Fruit fly (Drosophila melanogaster): Measurements from ENCODE around the gene Ir7c.

Ir7c gene

DNA sequence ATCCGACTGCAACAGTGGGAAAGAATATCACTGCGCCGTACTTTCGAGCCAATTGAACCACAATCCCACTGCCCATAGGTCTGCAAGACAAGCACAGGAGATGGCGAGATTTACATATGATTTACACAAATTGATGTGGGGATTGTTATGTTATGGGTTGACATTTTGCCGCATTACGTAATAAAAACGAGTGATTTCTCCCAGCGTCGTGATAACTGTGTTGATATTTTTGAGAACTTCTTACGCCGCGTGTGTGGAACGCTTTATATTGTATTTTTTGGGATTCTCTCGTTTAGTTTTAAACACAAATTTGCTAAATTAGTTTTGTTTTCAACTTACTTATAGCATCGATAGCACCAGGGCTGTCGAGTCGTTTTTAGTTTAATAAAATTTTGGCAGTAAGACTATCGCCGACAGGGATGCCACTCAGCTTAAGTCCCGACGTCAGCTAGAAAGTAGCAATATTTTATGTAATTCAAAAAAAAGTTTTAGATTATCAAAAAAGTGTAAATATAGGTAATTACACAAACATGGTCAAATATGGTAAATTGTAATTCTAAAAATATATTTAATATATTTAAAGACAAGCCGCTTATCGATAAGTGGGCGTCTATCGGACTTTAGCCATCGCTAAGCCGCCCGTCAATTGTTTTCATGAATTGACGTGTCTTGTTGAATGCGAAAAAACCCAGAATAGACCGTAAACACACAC, 19.4 kb downstream of the Ir7c start, which contains the start of the genes CG45089, ND-MNLL and p115 (continued):
- peak; percentile 75 for TF ChIP-seq BEAF-32 (GFP tag; optimal IDR thresholded peaks at IDR 0.05)
- no peak for TF ChIP-seq Jarid2 (GFP tag; optimal IDR thresholded peaks at IDR 0.05)
- no peak for TF ChIP-seq CG11723 (GFP tag; optimal IDR thresholded peaks at IDR 0.05)
- TF ChIP-seq CG12155 (GFP tag; optimal IDR thresholded peaks at IDR 0.05), result peak; percentile 66
- TF ChIP-seq cg (GFP tag; optimal IDR thresholded peaks at IDR 0.05), result no peak
- no peak for TF ChIP-seq CG3726 (GFP tag; IDR thresholded peaks at IDR 0.05)
- TF ChIP-seq abd-A (tag; optimal IDR thresholded peaks at IDR 0.05), result no peak
- TF ChIP-seq CG11093 (GFP tag; IDR thresholded peaks at IDR 0.05), result no peak
- peak; percentile 44 for TF ChIP-seq Ets97D (GFP tag; optimal IDR thresholded peaks at IDR 0.05)
- peak; percentile 3 for TF ChIP-seq ewg (GFP tag; optimal IDR thresholded peaks at IDR 0.05)
- no peak for TF ChIP-seq h (optimal IDR thresholded peaks at IDR 0.05)
- TF ChIP-seq Dad (GFP tag; optimal IDR thresholded peaks at IDR 0.05), result peak; percentile 4
- no peak for TF ChIP-seq org-1 (GFP tag; optimal IDR thresholded peaks at IDR 0.05)
- peak; percentile 25 for TF ChIP-seq CG10209 (GFP tag; optimal IDR thresholded peaks at IDR 0.05)
- TF ChIP-seq CG12659 (GFP tag; optimal IDR thresholded peaks at IDR 0.05), result peak; percentile 68
- TF ChIP-seq cwo (GFP tag; optimal IDR thresholded peaks at IDR 0.05), result no peak
- TF ChIP-seq CG32767 (GFP tag; IDR thresholded peaks at IDR 0.05), result no peak
- no peak; the same call in 2 of the 3 replicates for TF ChIP-seq zen2 (GFP tag; IDR thresholded peaks at IDR 0.05; ENCODE audit: partially characterized antibody)
- TF ChIP-seq insv (GFP tag; optimal IDR thresholded peaks at IDR 0.05), result peak in 1 of 2 experiments; percentile 56
- peak; percentile 62 for TF ChIP-seq CG18262 (tag; optimal IDR thresholded peaks at IDR 0.05)
- TF ChIP-seq Sry-δ (GFP tag; optimal IDR thresholded peaks at IDR 0.05), result peak; percentile 78
- peak; percentile 36 for TF ChIP-seq dmrt99B (tag; optimal IDR thresholded peaks at IDR 0.05)
- TF ChIP-seq CG4404 (GFP tag; IDR thresholded peaks at IDR 0.05), result 0 out of 2 replicates have a peak, but pooled peaks have one; percentile 28
- TF ChIP-seq bab2 (GFP tag; optimal IDR thresholded peaks at IDR 0.05), result peak; percentile 24
- TF ChIP-seq CG4424 (GFP tag; optimal IDR thresholded peaks at IDR 0.05), result peak; percentile 62
- TF ChIP-seq Rx (GFP tag; IDR thresholded peaks at IDR 0.05), result 0 out of 2 replicates have a peak, but pooled peaks have one; percentile 3
- peak; percentile 32 for TF ChIP-seq CG2129 (GFP tag; IDR thresholded peaks at IDR 0.05; ENCODE audit: partially characterized antibody)
- TF ChIP-seq sima (GFP tag; optimal IDR thresholded peaks at IDR 0.05), result no peak
- TF ChIP-seq odd (GFP tag; optimal IDR thresholded peaks at IDR 0.05), result no peak
- TF ChIP-seq CG14050 (GFP tag; IDR thresholded peaks at IDR 0.05), result no peak
- no peak for TF ChIP-seq hth (optimal IDR thresholded peaks at IDR 0.05)
- peak; percentile 56; the same call in 1 of the 4 replicates for TF ChIP-seq Gug (GFP tag; IDR thresholded peaks at IDR 0.05)
- TF ChIP-seq CG12071 (GFP tag; optimal IDR thresholded peaks at IDR 0.05), result no peak
- TF ChIP-seq CG4617 (GFP tag; optimal IDR thresholded peaks at IDR 0.05; ENCODE audit: borderline replicate concordance), result peak; percentile 56
- TF ChIP-seq gro (GFP tag; optimal IDR thresholded peaks at IDR 0.05), result peak; percentile 20
- TF ChIP-seq CG9876 (GFP tag; optimal IDR thresholded peaks at IDR 0.05), result no peak
- no peak for TF ChIP-seq CG8478 (optimal IDR thresholded peaks at IDR 0.05)
- no peak for TF ChIP-seq gt (GFP tag; IDR thresholded peaks at IDR 0.05)
- TF ChIP-seq shn (GFP tag; optimal IDR thresholded peaks at IDR 0.05), result peak; percentile 14
- no peak for TF ChIP-seq pnt (GFP tag; optimal IDR thresholded peaks at IDR 0.05)
- TF ChIP-seq Ravus (GFP tag; IDR thresholded peaks at IDR 0.05), result no peak; the same call in 1 of the 2 replicates
- no peak for TF ChIP-seq NC2α (GFP tag; optimal IDR thresholded peaks at IDR 0.05)
- peak; percentile 31; the same call in 1 of the 2 replicates for TF ChIP-seq seq (GFP tag; IDR thresholded peaks at IDR 0.05)
- TF ChIP-seq CG30431 (GFP tag; optimal IDR thresholded peaks at IDR 0.05), result no peak
- peak; percentile 89 for TF ChIP-seq Sry-β (GFP tag; optimal IDR thresholded peaks at IDR 0.05)
- peak; percentile 82 for TF ChIP-seq CG7928 (GFP tag; optimal IDR thresholded peaks at IDR 0.05)
- TF ChIP-seq Myb (GFP tag; optimal IDR thresholded peaks at IDR 0.05), result peak; percentile 20
- TF ChIP-seq CG10321 (GFP tag; IDR thresholded peaks at IDR 0.05), result no peak
- peak in 1 of 2 experiments; percentile 98 for TF ChIP-seq Pdp1 (GFP tag; optimal IDR thresholded peaks at IDR 0.05)
- TF ChIP-seq Hr78 (GFP tag; optimal IDR thresholded peaks at IDR 0.05), result no peak

Measured in whole organism, embryonic.